Worm (Caenorhabditis elegans) whole organism, mixed stage, embryonic: ENCODE measurements around the gene Y57G11C.1142.

Experiments
- elt-1 ChIP-seq: sonication (generic microtip); optimal IDR thresholded peaks from 2 replicates; lab custom pipeline; 2017; ENCODE audit warnings: missing genetic modification characterization, mild to moderate bottlenecking, missing compliant biosample characterization, antibody characterized with exemption, moderate library complexity, borderline replicate concordance; ENCODE audit not compliant: insufficient read depth
- hlh-1 ChIP-seq: fragments of 150-350 bp; optimal IDR thresholded peaks from 2 replicates; lab custom pipeline; 2014; ENCODE audit warnings: missing biosample characterization, missing genetic modification reagents, missing genetic modification characterization
- mep-1 ChIP-seq: fragments of 150-350 bp; optimal IDR thresholded peaks from 2 replicates; lab custom pipeline; 2017; ENCODE audit warnings: missing biosample characterization, missing genetic modification reagents, missing genetic modification characterization, inconsistent platforms
- nhr-28 ChIP-seq: fragments of 150-350 bp; optimal IDR thresholded peaks from 2 replicates; lab custom pipeline; 2014; ENCODE audit warnings: missing biosample characterization, missing genetic modification characterization
- nhr-76 ChIP-seq: sonication (generic microtip); optimal IDR thresholded peaks from 2 replicates; lab custom pipeline; 2017; ENCODE audit warnings: missing biosample characterization, missing genetic modification characterization
- pha-4 ChIP-seq: fragments of 150-350 bp; optimal IDR thresholded peaks from 2 replicates; lab custom pipeline; 2018; ENCODE audit warnings: missing biosample characterization, missing genetic modification reagents, missing genetic modification characterization
- sem-2 ChIP-seq: fragments of 200-800 bp; sonication (Bioruptor generic); optimal IDR thresholded peaks from 2 replicates; lab custom pipeline; 2018; ENCODE audit warnings: mild to moderate bottlenecking, missing genetic modification characterization, missing compliant biosample characterization
- snpc-4 ChIP-seq: fragments of 150-350 bp; optimal IDR thresholded peaks from 2 replicates; lab custom pipeline; 2014; ENCODE audit warnings: missing biosample characterization, missing genetic modification characterization
- unc-120 ChIP-seq: sonication (generic microtip); optimal IDR thresholded peaks from 2 replicates; lab custom pipeline; 2017; ENCODE audit warnings: missing genetic modification characterization, missing compliant biosample characterization; ENCODE audit not compliant: poor library complexity, severe bottlenecking
- unc-39 ChIP-seq: fragments of 150-350 bp; optimal IDR thresholded peaks from 2 replicates; lab custom pipeline; 2014; ENCODE audit warnings: missing biosample characterization, missing genetic modification characterization
- unc-62 ChIP-seq: fragments of 150-350 bp; optimal IDR thresholded peaks from 2 replicates; lab custom pipeline; 2014; ENCODE audit warnings: missing biosample characterization, missing genetic modification reagents, missing genetic modification characterization

DNA sequence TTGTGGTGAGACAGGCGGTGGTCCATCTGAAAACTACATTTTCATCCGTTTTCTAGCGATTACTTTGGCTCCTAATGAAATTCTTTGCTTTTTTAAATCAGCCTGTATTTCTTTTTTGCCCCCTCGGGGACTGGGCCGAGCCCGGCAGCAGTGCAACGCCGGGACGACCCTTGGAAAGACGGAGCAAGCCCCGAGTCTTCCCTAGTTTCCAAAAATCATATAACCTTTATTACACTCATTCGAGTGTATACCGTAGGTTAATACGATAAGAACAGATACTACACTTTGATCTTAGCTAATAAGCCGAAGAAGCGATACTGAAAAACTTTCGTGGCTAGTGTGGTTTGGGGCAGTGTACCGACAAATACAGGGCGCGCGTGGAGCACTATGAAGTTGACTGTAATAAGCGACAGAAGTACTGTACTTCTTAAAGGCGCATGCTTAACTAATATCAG, 37.7 kb upstream of the Y57G11C.1142 start:
- TF ChIP-seq sem-2 (GFP tag; lab: Kevin White, UChicago): no peak
- no peak for TF ChIP-seq nhr-28
- TF ChIP-seq pha-4 (tag; lab: Kevin White, UChicago): no peak
- no peak for TF ChIP-seq nhr-76 (tag; lab: Kevin White, UChicago)
- no peak for TF ChIP-seq unc-62
- no peak for TF ChIP-seq unc-39 (tag; lab: Kevin White, UChicago)
- TF ChIP-seq elt-1: no peak
- no peak for TF ChIP-seq unc-120
- no peak for TF ChIP-seq hlh-1 (tag; lab: Kevin White, UChicago)
- TF ChIP-seq snpc-4: no peak
- no peak for TF ChIP-seq mep-1 (tag; lab: Kevin White, UChicago)
